Fruit fly (Drosophila melanogaster): ENCODE measurements around the gene CG33635.

CG33635 gene

dm6 chr2L:170383-170782, 11.9 kb upstream of the CG33635 start:
- TF ChIP-seq Sin3A (optimal IDR thresholded peaks at IDR 0.05) (no peak), Myc (optimal IDR thresholded peaks at IDR 0.05) (no peak), psq (optimal IDR thresholded peaks at IDR 0.05) (no peak)

- TF ChIP-seq ttk (optimal IDR thresholded peaks at IDR 0.05): no peak
- TF ChIP-seq Sin3A (optimal IDR thresholded peaks at IDR 0.05): no peak
- no peak for TF ChIP-seq psq (optimal IDR thresholded peaks at IDR 0.05)
- TF ChIP-seq h (optimal IDR thresholded peaks at IDR 0.05): no peak
- no peak for TF ChIP-seq insv (optimal IDR thresholded peaks at IDR 0.05)
- no peak for TF ChIP-seq Myc (optimal IDR thresholded peaks at IDR 0.05)
Observed at dm6 chr2L:168270-168901, 9.9 kb upstream of the CG33635 start.

- TF ChIP-seq Myc (optimal IDR thresholded peaks at IDR 0.05) (no peak), Sin3A (optimal IDR thresholded peaks at IDR 0.05) (no peak), ttk (optimal IDR thresholded peaks at IDR 0.05) (no peak), h (optimal IDR thresholded peaks at IDR 0.05) (no peak), psq (optimal IDR thresholded peaks at IDR 0.05) (no peak), insv (optimal IDR thresholded peaks at IDR 0.05) (no peak)
Observed at dm6 chr2L:166115-167069, 7.9 kb upstream of the CG33635 start.

dm6 chr2L:165253-165890, 6.9 kb upstream of the CG33635 start:
- TF ChIP-seq Sin3A (optimal IDR thresholded peaks at IDR 0.05): no peak
- TF ChIP-seq Myc (optimal IDR thresholded peaks at IDR 0.05): no peak
- no peak for TF ChIP-seq h (optimal IDR thresholded peaks at IDR 0.05)
- no peak for TF ChIP-seq psq (optimal IDR thresholded peaks at IDR 0.05)
- TF ChIP-seq ttk (optimal IDR thresholded peaks at IDR 0.05): no peak
- no peak for TF ChIP-seq insv (optimal IDR thresholded peaks at IDR 0.05)

dm6 chr2L:163229-163628, 4.8 kb upstream of the CG33635 start:
- TF ChIP-seq Myc (optimal IDR thresholded peaks at IDR 0.05) (no peak), insv (optimal IDR thresholded peaks at IDR 0.05) (no peak), psq (optimal IDR thresholded peaks at IDR 0.05) (no peak), ttk (optimal IDR thresholded peaks at IDR 0.05) (no peak), h (optimal IDR thresholded peaks at IDR 0.05) (no peak), Sin3A (optimal IDR thresholded peaks at IDR 0.05) (no peak)

dm6 chr2L:162208-162607, 3.7 kb upstream of the CG33635 start:
- no peak for TF ChIP-seq Sin3A (optimal IDR thresholded peaks at IDR 0.05)
- no peak for TF ChIP-seq psq (optimal IDR thresholded peaks at IDR 0.05)
- no peak for TF ChIP-seq ttk (optimal IDR thresholded peaks at IDR 0.05)
- TF ChIP-seq h (optimal IDR thresholded peaks at IDR 0.05): no peak

dm6 chr2L:161453-162175, 3.1 kb upstream of the CG33635 start:
- no peak for TF ChIP-seq ttk (optimal IDR thresholded peaks at IDR 0.05)
- TF ChIP-seq Myc (optimal IDR thresholded peaks at IDR 0.05): no peak
- TF ChIP-seq insv (optimal IDR thresholded peaks at IDR 0.05): no peak
- TF ChIP-seq h (optimal IDR thresholded peaks at IDR 0.05): no peak
- TF ChIP-seq psq (optimal IDR thresholded peaks at IDR 0.05): no peak
- no peak for TF ChIP-seq Sin3A (optimal IDR thresholded peaks at IDR 0.05)

- TF ChIP-seq insv (optimal IDR thresholded peaks at IDR 0.05): no peak
Observed at dm6 chr2L:160581-161452, 2.4 kb upstream of the CG33635 start.

- no peak for TF ChIP-seq Sin3A (optimal IDR thresholded peaks at IDR 0.05)
- TF ChIP-seq h (optimal IDR thresholded peaks at IDR 0.05): no peak
- no peak for TF ChIP-seq insv (optimal IDR thresholded peaks at IDR 0.05)
- TF ChIP-seq psq (optimal IDR thresholded peaks at IDR 0.05): no peak
Observed at dm6 chr2L:155994-156393, 2.5 kb downstream of the CG33635 start, which contains the start of gene CG3436. CG3436 (plus strand) TSS chr2L:156029.

- TF ChIP-seq ttk (optimal IDR thresholded peaks at IDR 0.05) (no peak), insv (optimal IDR thresholded peaks at IDR 0.05) (no peak), Sin3A (optimal IDR thresholded peaks at IDR 0.05) (no peak), psq (optimal IDR thresholded peaks at IDR 0.05) (no peak), h (optimal IDR thresholded peaks at IDR 0.05) (no peak), Myc (optimal IDR thresholded peaks at IDR 0.05) (no peak)
Observed at dm6 chr2L:155215-155712, 3.2 kb downstream of the CG33635 start, which contains the start of gene Pus10. Pus10 (minus strand) TSS chr2L:155305.

dm6 chr2L:153142-153541, 5.3 kb downstream of the CG33635 start, which contains the start of gene CG42399:
CG42399 (minus strand) TSS chr2L:153300.
- TF ChIP-seq ttk (optimal IDR thresholded peaks at IDR 0.05) (no peak), psq (optimal IDR thresholded peaks at IDR 0.05) (no peak), h (optimal IDR thresholded peaks at IDR 0.05) (no peak), insv (optimal IDR thresholded peaks at IDR 0.05) (no peak), Sin3A (optimal IDR thresholded peaks at IDR 0.05) (no peak), Myc (optimal IDR thresholded peaks at IDR 0.05) (no peak)

Data from Kc167 (cell line).